Worm (Caenorhabditis elegans): ENCODE measurements around the gene C34C6.3.

ce11 chrII:8716231-8716878, 24.6 kb downstream of the C34C6.3 start, which contains the start of the genes cyn-11 and T01B7.5:
- TF ChIP-seq ztf-25 (GFP tag; IDR thresholded peaks at IDR 0.05) (no peak), ama-1 (optimal IDR thresholded peaks at IDR 0.05) (no peak), ama-1 (GFP tag; optimal IDR thresholded peaks at IDR 0.05) (no peak), ztf-22 (GFP tag; optimal IDR thresholded peaks at IDR 0.05) (no peak), lin-35 (GFP tag; optimal IDR thresholded peaks at IDR 0.05) (no peak), akir-1 (GFP tag; optimal IDR thresholded peaks at IDR 0.05) (no peak), madf-3 (GFP tag; IDR thresholded peaks at IDR 0.05) (no peak), somi-1 (GFP tag; optimal IDR thresholded peaks at IDR 0.05) (no peak), ets-4 (GFP tag; optimal IDR thresholded peaks at IDR 0.05) (no peak), F55B11.4 (tag; optimal IDR thresholded peaks at IDR 0.05; ENCODE audit: borderline replicate concordance, insufficient read depth) (no peak), Y95B8A.8 (GFP tag; IDR thresholded peaks at IDR 0.05) (no peak), gei-17 (GFP tag; optimal IDR thresholded peaks at IDR 0.05) (no peak), F52B5.7 (tag; optimal IDR thresholded peaks at IDR 0.05) (no peak), madf-6 (GFP tag; IDR thresholded peaks at IDR 0.05) (no peak)
